Fruit fly (Drosophila melanogaster) whole organism, pupa: ENCODE measurements around the gene CG33271.
A peak's percentile ranks its signal among the peaks of the same experiment; 100 is the strongest.

ENCODE experiments used
- CG34367 ChIP-seq: fragments of 200-800 bp; sonication (Bioruptor generic); optimal IDR thresholded peaks from 2 replicates; lab custom pipeline; 2018; ENCODE audit warnings: missing biosample characterization, mild to moderate bottlenecking, missing genetic modification characterization
- CG8301 ChIP-seq: fragments of 200-800 bp; sonication (Bioruptor generic); optimal IDR thresholded peaks from 2 replicates; lab custom pipeline; 2018; ENCODE audit warnings: missing biosample characterization, mild to moderate bottlenecking, missing genetic modification characterization
- EcR ChIP-seq: fragments of 200-800 bp; sonication (Bioruptor generic); optimal IDR thresholded peaks from 3 replicates; lab custom pipeline; 2019; ENCODE audit warnings: missing biosample characterization, missing genetic modification characterization, mild to moderate bottlenecking, moderate library complexity, missing genetic modification reagents
- Ets98B ChIP-seq: fragments of 200-800 bp; sonication (Bioruptor generic); IDR thresholded peaks from 2 replicates; pipeline ENCODE4 v1.3.6; 2022; ENCODE audit warnings: missing biosample characterization, missing genetic modification characterization
- Snoo ChIP-seq: fragments of 200-800 bp; sonication (Bioruptor generic); optimal IDR thresholded peaks from 3 replicates; lab custom pipeline; 2017; ENCODE audit warnings: missing biosample characterization, mild to moderate bottlenecking, missing genetic modification characterization, inconsistent platforms
- rn ChIP-seq: fragments of 200-800 bp; sonication (Bioruptor generic); IDR thresholded peaks from 2 replicates; pipeline ENCODE4 v1.3.6; 2022; ENCODE audit warnings: missing biosample characterization, missing genetic modification characterization

DNA sequence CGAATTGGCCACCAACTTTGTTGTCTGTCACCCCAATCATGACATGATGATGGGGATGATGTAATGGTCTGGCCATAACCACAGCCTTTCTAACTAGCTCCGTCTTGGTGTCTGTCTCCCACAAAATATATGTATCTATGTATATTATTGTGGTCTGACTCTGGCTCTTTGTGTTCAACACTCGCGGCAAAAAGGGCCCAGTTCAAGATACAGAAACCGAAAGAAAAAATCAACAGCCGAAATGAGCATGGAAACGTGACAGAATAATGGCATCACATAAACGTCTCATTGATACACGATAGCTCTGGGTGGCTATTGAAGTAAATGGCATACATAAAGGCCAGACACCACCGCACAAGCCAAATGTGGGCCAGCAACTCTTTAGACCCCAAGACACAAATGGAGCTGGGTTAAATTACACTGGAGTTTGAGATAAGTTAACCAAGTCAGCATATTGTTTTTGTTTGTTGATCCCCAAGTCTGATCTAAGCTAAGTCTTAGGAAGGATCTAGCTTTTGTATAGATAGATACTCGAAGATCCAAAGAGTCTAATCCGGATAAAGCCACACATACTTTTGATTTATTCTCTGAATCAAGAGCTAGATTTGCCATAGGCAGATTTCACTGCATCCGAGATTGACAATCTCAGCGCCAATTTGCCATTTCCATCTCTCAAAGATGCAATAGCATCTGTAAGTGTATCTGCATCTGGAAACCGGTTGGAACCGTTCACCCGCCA is 45.1 kb downstream of the CG33271 start:
- peak; percentile 39 for TF ChIP-seq CG8301 (tag; lab: Kevin White, UChicago)
- TF ChIP-seq Snoo (tag; lab: Kevin White, UChicago) = no peak
- TF ChIP-seq rn = no peak
- TF ChIP-seq EcR (GFP tag; lab: Kevin White, UChicago) = no peak
- TF ChIP-seq Ets98B (GFP tag; lab: Robert Waterston, UW) = no peak
- no peak for TF ChIP-seq CG34367 (tag; lab: Kevin White, UChicago)
